Fruit fly (Drosophila melanogaster) whole organism, pupa: Measurements from ENCODE around the gene CG43925.

Source experiments
- CG10348 ChIP-seq: fragments of 200-800 bp; sonication (Bioruptor generic); IDR thresholded peaks from 2 replicates; pipeline ENCODE4 v1.3.6; 2022; ENCODE audit warnings: missing biosample characterization, missing genetic modification characterization
- CG12605 ChIP-seq: fragments of 200-800 bp; sonication (Bioruptor generic); IDR thresholded peaks from 2 replicates; pipeline ENCODE4 v1.3.6; 2022; ENCODE audit warnings: missing biosample characterization, missing genetic modification characterization
- CG13204 ChIP-seq: fragments of 200-800 bp; sonication (Bioruptor generic); optimal IDR thresholded peaks from 2 replicates; lab custom pipeline; 2018; ENCODE audit warnings: missing biosample characterization, mild to moderate bottlenecking, missing genetic modification characterization, moderate library complexity
- CG15710 ChIP-seq: fragments of 200-800 bp; sonication (Bioruptor generic); optimal IDR thresholded peaks from 2 replicates; lab custom pipeline; 2018; ENCODE audit warnings: missing biosample characterization, mild to moderate bottlenecking, missing genetic modification characterization, moderate library complexity
- CG32121 ChIP-seq: fragments of 200-800 bp; sonication (Bioruptor generic); IDR thresholded peaks from 2 replicates; pipeline ENCODE4 v1.3.6; 2022; ENCODE audit warnings: missing biosample characterization, missing genetic modification characterization
- CG4496 ChIP-seq: fragments of 200-800 bp; sonication (Bioruptor generic); IDR thresholded peaks from 3 replicates; pipeline ENCODE4 v1.3.6; 2022; ENCODE audit warnings: missing biosample characterization, missing genetic modification characterization
- CG8159 ChIP-seq: fragments of 200-800 bp; sonication (Bioruptor generic); optimal IDR thresholded peaks from 3 replicates; lab custom pipeline; 2018; ENCODE audit warnings: missing biosample characterization, mild to moderate bottlenecking, missing genetic modification characterization, moderate library complexity
- CG8301 ChIP-seq: fragments of 200-800 bp; sonication (Bioruptor generic); optimal IDR thresholded peaks from 2 replicates; lab custom pipeline; 2018; ENCODE audit warnings: missing biosample characterization, mild to moderate bottlenecking, missing genetic modification characterization
- D1 ChIP-seq: fragments of 200-800 bp; sonication (Bioruptor generic); optimal IDR thresholded peaks from 2 replicates; lab custom pipeline; 2018; ENCODE audit warnings: missing biosample characterization, mild to moderate bottlenecking, missing genetic modification characterization, moderate library complexity
- Pif1A ChIP-seq: fragments of 200-800 bp; sonication (Bioruptor generic); optimal IDR thresholded peaks from 3 replicates; lab custom pipeline; 2016; ENCODE audit warnings: missing biosample characterization, missing genetic modification characterization
- rn ChIP-seq: fragments of 200-800 bp; sonication (Bioruptor generic); IDR thresholded peaks from 2 replicates; pipeline ENCODE4 v1.3.6; 2022; ENCODE audit warnings: missing biosample characterization, missing genetic modification characterization

- TF ChIP-seq rn (GFP tag; lab: Robert Waterston, UW) = no peak
- TF ChIP-seq CG13204 (GFP tag; lab: Kevin White, UChicago) = no peak
- no peak for TF ChIP-seq CG8159 (tag; lab: Kevin White, UChicago)
- TF ChIP-seq CG8301 (tag; lab: Kevin White, UChicago) = no peak
- TF ChIP-seq Pif1A (GFP tag; lab: Kevin White, UChicago) = no peak
- no peak for TF ChIP-seq CG15710
- TF ChIP-seq CG12605 (GFP tag; lab: Robert Waterston, UW) = no peak
- TF ChIP-seq CG10348 (GFP tag; lab: Robert Waterston, UW) = no peak
- TF ChIP-seq CG32121 (GFP tag; lab: Robert Waterston, UW) = no peak
- no peak for TF ChIP-seq CG4496
- TF ChIP-seq D1 (tag; lab: Kevin White, UChicago) = no peak
Observed at dm6 chr2L:13195822-13196221, 19.6 kb downstream of the CG43925 start.
